Fruit fly (Drosophila melanogaster) whole organism: Measurements from ENCODE around the gene Golgin104.

Source experiments
- CG8478 ChIP-seq: fragments of >200 bp; optimal IDR thresholded peaks from 2 replicates; lab custom pipeline; 2018; ENCODE audit warnings: inconsistent platforms
- Dll ChIP-seq: fragments of >200 bp; optimal IDR thresholded peaks from 2 replicates; lab custom pipeline; 2017
- pan ChIP-seq: fragments of >200 bp; optimal IDR thresholded peaks from 2 replicates; lab custom pipeline; 2017
- psq ChIP-seq: fragments of >200 bp; optimal IDR thresholded peaks from 2 replicates; lab custom pipeline; 2017
- usp ChIP-seq: fragments of >200 bp; optimal IDR thresholded peaks from 2 replicates; lab custom pipeline; 2017; ENCODE audit warnings: missing biosample characterization, missing genetic modification characterization, mixed read lengths

DNA sequence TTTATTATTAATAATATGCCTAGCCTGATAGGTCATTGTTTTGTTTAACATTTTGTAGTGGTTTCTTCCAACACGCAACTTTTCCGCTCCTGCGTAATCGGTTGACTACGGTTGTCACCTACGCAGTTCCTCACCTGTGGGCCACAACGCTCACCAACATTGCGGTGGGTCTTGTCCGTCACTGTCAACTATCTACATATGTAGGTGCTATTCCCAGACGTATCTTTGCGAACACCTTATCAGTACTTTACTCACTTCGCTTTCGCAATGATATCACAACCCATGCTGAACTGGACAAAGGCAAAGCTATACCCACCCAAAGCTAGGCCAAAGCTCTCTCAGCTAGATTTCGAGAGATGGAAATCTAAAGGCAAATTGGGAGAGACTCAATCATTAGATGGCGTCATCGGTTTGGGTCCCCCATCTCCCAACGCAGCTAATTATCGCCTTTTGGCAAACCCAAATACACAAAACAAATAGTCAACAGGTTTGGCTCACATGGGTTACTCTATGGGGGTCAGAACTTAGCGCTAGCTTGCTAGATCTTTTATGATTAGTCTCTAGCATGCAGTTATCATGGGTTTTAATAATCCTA lies 4.5 kb upstream of the Golgin104 start:
- TF ChIP-seq usp (GFP tag; lab: Kevin White, UChicago) (no peak), pan (lab: Kevin White, UChicago) (no peak), CG8478 (no peak), psq (lab: Kevin White, UChicago) (no peak), Dll (no peak)
